Worm (Caenorhabditis elegans) whole organism, L4/young adult: ENCODE measurements around the gene H27A22.1.

ENCODE experiments used
- W03F9.2 ChIP-seq: fragments of 150-350 bp; optimal IDR thresholded peaks from 2 replicates; lab custom pipeline; 2014; ENCODE audit warnings: missing biosample characterization, missing genetic modification characterization
- dao-5 ChIP-seq: sonication (generic microtip); optimal IDR thresholded peaks from 2 replicates; lab custom pipeline; 2016; ENCODE audit warnings: missing genotype, missing genetic modification characterization, moderate library complexity, missing compliant biosample characterization
- him-1 ChIP-seq: sonication (generic microtip); optimal IDR thresholded peaks from 2 replicates; lab custom pipeline; 2016; ENCODE audit warnings: missing genotype, missing genetic modification reagents, missing genetic modification characterization, missing compliant biosample characterization

H27A22.1 gene

DNA sequence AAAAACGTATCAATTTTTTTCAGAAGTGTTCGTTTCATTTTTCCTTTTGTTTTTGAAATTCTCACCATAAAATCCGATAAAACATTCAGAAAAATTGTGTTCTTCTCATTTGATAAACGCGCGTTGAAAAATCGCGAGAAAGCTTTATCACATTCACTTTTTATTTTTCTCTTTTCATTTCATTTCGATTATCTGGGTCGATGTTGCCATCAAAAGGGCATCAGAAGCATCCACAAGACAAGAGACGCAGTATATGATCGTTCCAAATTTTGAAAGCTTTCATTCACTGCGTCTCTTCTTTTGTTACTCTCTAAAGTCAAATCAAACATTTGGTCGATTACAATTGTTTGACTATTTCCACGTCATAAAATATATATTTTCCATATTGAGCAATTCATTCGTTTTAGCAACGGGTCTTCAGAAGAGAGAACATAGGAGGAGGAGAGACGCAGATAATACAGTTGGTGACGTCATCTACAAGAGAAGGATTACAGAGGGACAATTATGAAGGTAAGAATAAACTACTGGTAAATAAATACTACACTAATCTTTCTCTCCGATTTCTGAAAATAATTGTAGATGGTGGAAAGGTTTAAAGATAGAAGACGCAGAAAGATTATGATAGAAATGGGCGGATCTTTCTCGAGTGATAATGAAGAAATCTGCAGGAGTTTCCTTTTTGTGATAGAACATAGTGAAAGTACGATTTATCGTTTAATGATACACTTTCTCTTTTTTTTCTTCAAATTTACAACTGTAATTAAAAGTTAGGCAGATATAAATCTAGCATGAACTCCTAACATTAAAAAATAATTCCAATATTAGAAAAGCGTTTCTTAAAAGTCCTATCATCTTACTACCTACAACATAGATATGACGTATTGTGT is at the start of gene H27A22.1:
TSS of gene H27A22.1 (plus strand) at position 505 of the 887 bp plus-strand sequence.
- TF ChIP-seq W03F9.2 (tag; lab: Kevin White, UChicago) (no peak), dao-5 (tag; lab: Kevin White, UChicago) (no peak)

DNA sequence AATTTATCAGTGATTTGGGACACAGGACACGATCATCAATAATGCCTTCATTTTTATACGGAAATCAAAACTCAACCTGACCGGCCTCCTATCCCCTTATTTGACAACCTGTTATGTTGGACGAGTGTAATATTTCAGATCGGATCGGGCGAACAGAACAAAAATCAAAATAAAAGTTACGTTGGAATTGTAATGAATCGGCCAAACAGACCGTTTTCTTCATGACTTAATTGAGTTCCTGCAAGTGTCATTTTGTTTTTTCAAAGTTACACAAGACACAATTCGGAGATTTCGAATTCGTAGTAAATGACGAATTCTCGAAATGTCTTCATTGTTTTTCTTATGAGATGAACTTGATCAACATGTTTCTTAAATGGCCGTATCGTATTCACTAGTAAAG is 47.1 kb upstream of the H27A22.1 start, which contains the start of gene F32G8.3:
TSS of gene F32G8.3 (minus strand) at position 101 of the 400 bp plus-strand sequence.
- TF ChIP-seq W03F9.2 (tag; lab: Kevin White, UChicago) = no peak
- TF ChIP-seq dao-5 (tag; lab: Kevin White, UChicago) = no peak
- no peak for TF ChIP-seq him-1

DNA sequence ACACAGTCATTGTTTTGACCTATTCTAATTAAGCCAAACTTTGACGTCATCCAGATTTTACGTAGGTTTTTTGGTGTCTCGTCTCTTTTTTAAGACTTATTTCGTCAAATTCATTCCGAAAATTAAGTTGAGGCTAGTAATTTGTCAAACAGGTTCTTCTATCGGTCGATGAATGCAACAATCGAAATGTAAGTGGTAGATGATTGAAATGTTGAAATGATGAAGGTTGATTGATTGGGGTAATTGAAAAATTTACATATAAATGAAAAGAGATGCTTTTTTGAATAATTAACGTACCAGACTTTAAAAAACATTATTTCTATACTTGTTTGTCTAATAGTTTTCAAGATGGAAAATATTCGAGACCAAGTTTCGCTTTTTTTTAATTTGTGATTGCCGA is 46.0 kb upstream of the H27A22.1 start:
- no peak for TF ChIP-seq dao-5 (tag; lab: Kevin White, UChicago)
- no peak for TF ChIP-seq W03F9.2 (tag; lab: Kevin White, UChicago)
- TF ChIP-seq him-1 = no peak

DNA sequence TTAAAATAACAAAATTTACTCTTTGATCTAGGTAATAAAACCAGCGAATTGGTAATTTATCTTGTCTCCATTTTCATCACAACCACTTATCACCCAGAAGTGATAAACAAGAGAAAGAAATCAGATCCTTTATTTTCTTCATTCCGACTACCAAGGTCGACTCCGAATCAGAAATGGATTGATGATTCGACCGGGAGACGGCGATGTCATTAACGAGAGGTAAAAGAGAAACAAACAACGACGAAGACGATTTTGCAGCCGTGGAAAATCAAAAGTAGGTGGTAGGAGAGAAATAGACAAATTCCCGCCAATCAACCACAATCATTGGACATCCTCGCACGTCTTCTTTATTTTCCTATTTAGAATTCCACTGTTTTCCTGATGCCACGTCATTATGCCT is 45.3 kb upstream of the H27A22.1 start:
- TF ChIP-seq him-1 (no peak), W03F9.2 (tag; lab: Kevin White, UChicago) (no peak), dao-5 (tag; lab: Kevin White, UChicago) (no peak)

DNA sequence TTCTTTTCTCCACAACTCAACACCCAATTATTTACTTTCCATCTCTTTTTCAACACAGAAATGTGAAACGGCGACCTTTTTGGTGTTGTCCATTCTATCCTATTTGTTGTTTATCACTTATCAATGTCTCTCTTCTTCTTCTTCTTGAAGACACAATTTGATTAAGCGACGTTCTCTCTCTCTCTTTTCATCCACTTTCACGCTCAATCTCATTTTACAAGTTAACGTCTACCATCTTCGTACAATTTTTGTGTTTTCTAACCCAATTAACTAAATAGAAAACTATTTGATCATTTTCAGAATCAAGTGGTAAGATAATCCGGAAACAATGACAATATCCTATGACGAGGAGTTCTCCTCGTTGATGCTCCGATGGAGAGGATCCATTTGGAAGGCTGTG is 44.7 kb upstream of the H27A22.1 start, which contains the start of gene best-14:
TSS of gene best-14 (plus strand) at position 301 of the 400 bp plus-strand sequence.
- TF ChIP-seq him-1 (no peak), W03F9.2 (tag; lab: Kevin White, UChicago) (no peak), dao-5 (tag; lab: Kevin White, UChicago) (no peak)

DNA sequence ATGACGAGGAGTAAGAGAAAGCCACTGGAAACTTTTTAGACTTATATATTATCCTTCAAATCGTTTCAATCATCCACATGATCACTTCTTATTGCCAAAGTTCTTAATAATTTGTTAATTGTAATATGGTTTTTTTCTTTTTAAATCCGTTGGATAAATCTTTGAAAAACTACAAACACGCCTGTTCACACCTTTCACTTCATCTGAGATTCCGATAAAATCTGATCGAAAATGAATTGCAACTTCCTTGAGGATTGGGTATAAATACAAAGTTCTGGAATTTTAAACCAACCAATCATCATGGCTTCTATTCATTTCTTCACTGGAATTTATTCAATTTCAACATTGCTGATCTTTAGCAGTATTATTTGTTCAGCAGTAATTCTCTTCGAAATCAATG is 41.7 kb upstream of the H27A22.1 start, which contains the start of gene col-152:
TSS of gene col-152 (plus strand) at position 301 of the 400 bp plus-strand sequence.
- TF ChIP-seq W03F9.2 (tag; lab: Kevin White, UChicago) (no peak), dao-5 (tag; lab: Kevin White, UChicago) (no peak), him-1 (no peak)

DNA sequence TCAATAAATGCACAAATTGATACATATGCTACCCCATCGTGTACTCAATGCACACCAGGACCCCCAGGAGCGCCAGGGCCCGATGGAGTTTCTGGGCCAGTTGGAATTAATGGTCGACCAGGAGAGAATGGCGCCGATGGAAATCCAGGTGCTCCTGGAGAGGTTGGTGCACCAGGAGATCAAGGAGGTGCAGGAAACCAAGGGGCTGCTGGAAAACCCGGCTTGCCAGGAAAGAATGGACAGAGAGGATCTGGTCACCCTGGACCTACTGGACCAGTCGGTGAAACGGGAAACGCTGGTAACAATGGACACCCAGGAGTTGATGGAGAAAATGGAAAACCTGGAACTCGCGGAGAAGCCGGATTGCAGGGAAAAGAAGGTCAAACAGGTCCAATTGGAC is 40.7 kb upstream of the H27A22.1 start:
- TF ChIP-seq W03F9.2 (tag; lab: Kevin White, UChicago) (no peak), dao-5 (tag; lab: Kevin White, UChicago) (no peak), him-1 (no peak)

DNA sequence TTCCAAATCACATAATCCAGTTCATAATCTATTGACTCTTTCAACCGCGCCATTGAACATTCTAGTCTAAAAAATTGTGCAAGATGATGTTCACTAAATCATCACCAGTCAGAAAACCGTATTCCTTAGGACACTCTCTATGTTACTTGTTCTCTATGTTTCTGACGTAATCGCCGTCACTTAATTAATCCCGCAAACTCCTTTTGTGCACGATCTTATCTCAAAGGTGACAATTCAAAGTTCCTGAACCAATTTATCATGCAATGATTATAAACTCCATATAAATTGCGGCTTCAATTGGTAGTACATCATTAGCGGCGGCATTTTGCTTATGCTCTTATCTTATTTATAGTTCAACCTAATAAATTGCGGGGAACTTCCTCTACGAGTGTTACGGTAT is 39.5 kb upstream of the H27A22.1 start:
- TF ChIP-seq dao-5 (tag; lab: Kevin White, UChicago) = no peak
- TF ChIP-seq W03F9.2 (tag; lab: Kevin White, UChicago) = no peak
- TF ChIP-seq him-1 = no peak

DNA sequence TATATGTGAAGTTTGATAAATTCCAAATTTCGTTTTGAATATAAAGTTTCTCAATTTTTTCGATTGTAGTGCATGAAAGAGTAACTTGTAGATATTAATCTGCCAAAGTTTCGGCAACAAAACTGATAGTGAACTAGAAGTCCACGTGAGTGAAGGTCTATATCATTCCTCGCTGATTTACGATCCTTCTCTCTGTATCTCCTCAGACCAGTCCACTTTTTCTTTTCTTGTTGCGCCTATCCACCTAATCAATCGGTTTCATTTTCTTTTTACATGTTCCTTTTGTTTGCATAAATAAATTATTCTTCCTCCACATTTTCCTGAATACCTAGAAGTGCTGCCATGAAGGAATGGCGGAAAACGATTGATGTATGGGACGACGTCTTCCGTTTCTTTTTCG is 38.2 kb upstream of the H27A22.1 start:
- TF ChIP-seq dao-5 (tag; lab: Kevin White, UChicago) (no peak), him-1 (no peak), W03F9.2 (tag; lab: Kevin White, UChicago) (no peak)

DNA sequence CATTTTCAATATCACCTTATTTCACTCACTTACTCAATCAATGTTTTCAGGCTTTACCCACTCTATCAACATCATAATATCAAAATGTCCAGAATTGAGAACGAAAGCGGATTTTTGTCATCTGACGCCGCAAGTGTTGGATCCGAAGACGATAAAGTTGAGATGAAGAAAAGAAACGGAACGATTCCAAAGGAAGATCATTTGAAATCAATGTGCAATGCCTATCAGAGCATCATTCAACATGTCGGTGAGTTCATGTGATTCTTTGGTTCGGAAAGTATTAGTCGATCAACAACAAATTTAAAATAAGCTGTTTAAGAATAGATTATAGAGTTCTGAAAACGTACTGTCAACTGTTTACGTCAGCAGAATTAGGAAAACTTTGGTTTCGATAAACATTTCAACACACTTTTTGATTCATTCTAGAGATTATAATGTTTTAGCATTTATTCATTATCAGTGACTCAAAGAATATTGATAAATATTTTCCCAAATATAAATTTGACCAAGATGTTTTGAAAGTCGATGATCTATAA is 37.5 kb upstream of the H27A22.1 start, which contains the start of gene cat-4:
TSS of gene cat-4 (plus strand) at position 51 of the 536 bp plus-strand sequence.
- no peak for TF ChIP-seq W03F9.2 (tag; lab: Kevin White, UChicago)
- no peak for TF ChIP-seq dao-5 (tag; lab: Kevin White, UChicago)
- no peak for TF ChIP-seq him-1

DNA sequence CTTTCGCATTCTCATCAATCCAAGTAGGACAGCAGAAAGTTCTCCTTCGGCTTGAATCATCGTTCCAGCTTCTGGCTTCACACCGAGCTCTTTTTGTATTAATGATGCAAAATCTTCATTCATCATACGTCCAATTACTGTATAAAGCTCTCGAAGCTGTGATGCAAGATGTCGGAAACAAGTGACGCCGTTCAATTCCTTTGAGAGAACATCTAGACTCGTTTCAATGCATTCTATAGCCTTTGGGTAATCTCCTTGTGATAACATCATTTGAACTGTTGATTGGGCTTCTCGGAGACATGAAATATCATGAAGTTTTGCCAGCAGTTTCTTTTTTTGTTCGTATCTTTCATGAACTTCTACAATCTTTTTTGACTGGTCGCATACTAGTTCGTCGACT is 33.9 kb upstream of the H27A22.1 start:
- TF ChIP-seq W03F9.2 (tag; lab: Kevin White, UChicago) (no peak), dao-5 (tag; lab: Kevin White, UChicago) (no peak), him-1 (no peak)

DNA sequence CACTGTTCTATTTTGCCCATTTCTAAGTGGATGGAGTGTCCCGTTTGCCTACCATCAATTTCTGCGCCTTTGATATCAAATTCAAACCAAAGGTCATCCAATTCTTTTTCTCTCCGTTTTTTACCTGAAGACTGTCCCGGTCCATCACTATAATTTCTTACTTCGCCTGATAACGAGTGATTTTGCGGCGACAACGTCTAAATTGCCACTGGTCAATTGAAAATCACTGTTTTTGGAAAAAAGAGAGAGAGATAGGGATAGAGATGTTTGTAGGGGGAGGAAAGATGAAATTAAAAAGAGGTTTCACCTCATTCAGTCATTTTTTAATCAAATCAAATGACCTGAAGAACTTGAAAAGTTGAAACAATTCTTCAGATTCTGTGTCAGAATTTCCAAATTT is 30.8 kb upstream of the H27A22.1 start:
- TF ChIP-seq him-1 (no peak), W03F9.2 (tag; lab: Kevin White, UChicago) (no peak), dao-5 (tag; lab: Kevin White, UChicago) (no peak)

DNA sequence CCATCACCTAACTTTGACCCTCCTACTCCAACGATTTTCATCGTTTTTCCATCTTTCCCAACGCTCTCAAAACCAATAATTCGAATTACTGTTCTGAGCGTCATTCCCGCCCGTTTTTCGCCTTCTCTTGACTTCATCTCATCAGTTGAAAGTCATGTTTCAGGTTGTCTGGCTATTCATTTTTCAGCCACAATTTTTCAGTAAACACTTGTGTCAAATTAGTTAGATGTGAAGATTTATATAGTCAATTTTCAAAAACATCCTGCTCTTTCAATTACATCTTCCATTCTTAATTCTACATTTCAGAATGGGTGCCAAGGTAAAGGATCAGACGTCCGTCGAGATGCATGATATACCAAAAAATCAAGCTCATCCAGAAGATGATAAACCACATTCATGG is 29.7 kb upstream of the H27A22.1 start, which contains the start of gene del-6:
TSS of gene del-6 (plus strand) at position 301 of the 400 bp plus-strand sequence.
- TF ChIP-seq him-1 = no peak
- no peak for TF ChIP-seq W03F9.2 (tag; lab: Kevin White, UChicago)
- TF ChIP-seq dao-5 (tag; lab: Kevin White, UChicago) = no peak

DNA sequence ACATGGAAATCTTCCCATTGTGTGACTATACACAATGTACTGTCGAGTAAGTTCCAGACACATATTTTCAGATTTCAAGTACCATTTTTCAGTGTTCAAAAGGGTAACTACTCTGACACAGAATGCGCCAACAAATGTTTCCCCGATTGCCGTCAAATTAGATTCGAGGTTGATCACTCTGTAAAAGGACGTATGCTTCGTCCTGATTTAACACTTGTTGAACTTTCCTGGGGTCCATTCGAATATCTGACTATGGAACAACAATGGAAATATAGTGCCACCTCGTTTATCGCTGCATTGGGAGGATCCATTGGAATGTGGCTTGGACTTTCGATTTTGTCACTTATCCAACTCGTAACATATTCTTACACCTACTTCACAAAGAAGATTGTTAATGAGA is 28.2 kb upstream of the H27A22.1 start:
- no peak for TF ChIP-seq dao-5 (tag; lab: Kevin White, UChicago)
- no peak for TF ChIP-seq him-1
- TF ChIP-seq W03F9.2 (tag; lab: Kevin White, UChicago) = no peak
